Fruit fly (Drosophila melanogaster): Measurements from ENCODE around the gene Ntl.
A peak's percentile ranks its signal among the peaks of the same experiment; 100 is the strongest.

The Ntl gene

dm6 chr2L:7741437-7741836 is 30.8 kb downstream of the Ntl start, which contains the start of gene Acp1:
Gene Acp1 (minus strand): TSS chr2L:7741537.
- TF ChIP-seq en (GFP tag; optimal IDR thresholded peaks at IDR 0.05) (no peak), Sry-δ (GFP tag; optimal IDR thresholded peaks at IDR 0.05) (no peak), nerfin-2 (GFP tag; IDR thresholded peaks at IDR 0.05; ENCODE audit: partially characterized antibody) (no peak)

dm6 chr2L:7744208-7744607 is 33.5 kb downstream of the Ntl start:
- TF ChIP-seq chm (GFP tag; IDR thresholded peaks at IDR 0.05) (no peak), D19A (tag; optimal IDR thresholded peaks at IDR 0.05) (no peak), CG15011 (GFP tag; optimal IDR thresholded peaks at IDR 0.05) (no peak), CG10274 (GFP tag; optimal IDR thresholded peaks at IDR 0.05) (no peak), CG6272 (GFP tag; IDR thresholded peaks at IDR 0.05) (0 out of 2 replicates have a peak, but pooled peaks have one; percentile 8), aop (GFP tag; IDR thresholded peaks at IDR 0.05) (no peak), HLH54F (GFP tag; optimal IDR thresholded peaks at IDR 0.05) (no peak), CG11560 (tag; IDR thresholded peaks at IDR 0.05) (no peak), NC2β (GFP tag; optimal IDR thresholded peaks at IDR 0.05) (no peak), trh (GFP tag; optimal IDR thresholded peaks at IDR 0.05) (no peak), CG6813 (GFP tag; optimal IDR thresholded peaks at IDR 0.05) (no peak), CG10979 (tag; optimal IDR thresholded peaks at IDR 0.05) (no peak), CG33213 (GFP tag; optimal IDR thresholded peaks at IDR 0.05) (no peak), lmd (GFP tag; IDR thresholded peaks at IDR 0.05) (peak; percentile 13; the same call in 1 of the 2 replicates), zen2 (GFP tag; IDR thresholded peaks at IDR 0.05; ENCODE audit: partially characterized antibody) (no peak), Dref (GFP tag; IDR thresholded peaks at IDR 0.05) (peak; percentile 24; the same call in 1 of the 2 replicates), Hr39 (optimal IDR thresholded peaks at IDR 0.05) (peak; percentile 73), psq (GFP tag; optimal IDR thresholded peaks at IDR 0.05) (no peak), Atf6 (GFP tag; IDR thresholded peaks at IDR 0.05) (no peak), HmgZ (tag; optimal IDR thresholded peaks at IDR 0.05) (no peak), CG11456 (GFP tag; IDR thresholded peaks at IDR 0.05) (0 out of 3 replicates have a peak, but pooled peaks have one; percentile 65)

- no peak for TF ChIP-seq CG14860 (GFP tag; IDR thresholded peaks at IDR 0.05; ENCODE audit: partially characterized antibody)
- TF ChIP-seq CG7357 (GFP tag; IDR thresholded peaks at IDR 0.05), result no peak
- TF ChIP-seq CG32772 (GFP tag; IDR thresholded peaks at IDR 0.05), result no peak
- no peak for TF ChIP-seq CG32532 (GFP tag; IDR thresholded peaks at IDR 0.05)
- TF ChIP-seq dmrt99B (tag; optimal IDR thresholded peaks at IDR 0.05), result no peak
- no peak for TF ChIP-seq sim (GFP tag; IDR thresholded peaks at IDR 0.05)
- no peak for TF ChIP-seq chm (GFP tag; IDR thresholded peaks at IDR 0.05)
- 0 out of 2 replicates have a peak, but pooled peaks have one; percentile 9 for TF ChIP-seq lmd (GFP tag; IDR thresholded peaks at IDR 0.05)
- TF ChIP-seq Adf1 (GFP tag; IDR thresholded peaks at IDR 0.05), result no peak
- TF ChIP-seq Dref (GFP tag; IDR thresholded peaks at IDR 0.05), result 0 out of 2 replicates have a peak, but pooled peaks have one; percentile 25
- no peak for TF ChIP-seq wdn (GFP tag; IDR thresholded peaks at IDR 0.05)
- TF ChIP-seq CG2889 (GFP tag; IDR thresholded peaks at IDR 0.05), result no peak
- TF ChIP-seq jumu (GFP tag; optimal IDR thresholded peaks at IDR 0.05), result no peak
These were observed 34.1 kb downstream of the Ntl start, which contains the start of gene CG7214 for dm6 chr2L:7744739-7745138. Gene CG7214 (minus strand): TSS chr2L:7744839.

dm6 chr2L:7746975-7747374 is 36.3 kb downstream of the Ntl start, which contains the start of gene ATPsynGL:
Gene ATPsynGL (plus strand): TSS chr2L:7747275.
- TF ChIP-seq pb (GFP tag; optimal IDR thresholded peaks at IDR 0.05) (no peak), CG3726 (GFP tag; IDR thresholded peaks at IDR 0.05) (no peak), CG8089 (GFP tag; optimal IDR thresholded peaks at IDR 0.05) (no peak), CG9215 (GFP tag; IDR thresholded peaks at IDR 0.05) (no peak), Chrac-16 (GFP tag; optimal IDR thresholded peaks at IDR 0.05) (no peak), caup (GFP tag; optimal IDR thresholded peaks at IDR 0.05; ENCODE audit: severe bottlenecking) (no peak), twi (tag; optimal IDR thresholded peaks at IDR 0.05) (no peak), CG17359 (tag; optimal IDR thresholded peaks at IDR 0.05) (no peak), CG7839 (tag; optimal IDR thresholded peaks at IDR 0.05) (no peak), CG17328 (GFP tag; IDR thresholded peaks at IDR 0.05) (no peak), Spps (tag; optimal IDR thresholded peaks at IDR 0.05) (no peak), CTCF (GFP tag; optimal IDR thresholded peaks at IDR 0.05) (no peak), Hand (GFP tag; optimal IDR thresholded peaks at IDR 0.05) (no peak), H15 (GFP tag; IDR thresholded peaks at IDR 0.05) (no peak), Sin3A (optimal IDR thresholded peaks at IDR 0.05) (no peak), hbn (GFP tag; IDR thresholded peaks at IDR 0.05; ENCODE audit: partially characterized antibody) (no peak), CG6254 (GFP tag; optimal IDR thresholded peaks at IDR 0.05) (no peak)
